Worm (Caenorhabditis elegans): ENCODE results near the gene str-250.

str-250 gene

DNA sequence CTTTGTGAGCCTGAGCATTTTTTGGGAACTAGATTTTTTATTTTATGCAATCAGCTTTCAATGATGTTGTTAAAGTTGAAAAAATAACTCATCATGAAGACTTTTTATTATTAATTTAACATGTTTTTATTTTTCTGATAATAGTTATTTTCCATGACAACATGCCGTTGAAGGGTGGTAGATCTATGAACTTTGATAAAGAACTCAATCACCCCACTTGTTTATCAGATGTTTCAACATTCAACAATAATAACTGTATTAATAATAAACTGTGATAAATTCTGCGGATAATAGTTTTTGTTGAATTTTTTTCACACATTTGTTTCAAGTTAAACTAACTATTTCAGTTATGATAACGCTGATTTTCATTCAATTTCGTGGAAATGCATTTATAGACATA, 27.0 kb upstream of the str-250 start:
- TF ChIP-seq ztf-11 (tag; optimal IDR thresholded peaks at IDR 0.05) (no peak), nhr-28 (tag; optimal IDR thresholded peaks at IDR 0.05) (peak; percentile 37), nhr-77 (tag; optimal IDR thresholded peaks at IDR 0.05) (peak; percentile 53), aly-2 (tag; optimal IDR thresholded peaks at IDR 0.05) (no peak), hlh-11 (tag; optimal IDR thresholded peaks at IDR 0.05) (peak; percentile 45), dve-1 (tag; optimal IDR thresholded peaks at IDR 0.05; ENCODE audit: insufficient read depth) (peak; percentile 76), dmd-6 (GFP tag; IDR thresholded peaks at IDR 0.05) (peak; percentile 64), daf-16 (GFP tag; optimal IDR thresholded peaks at IDR 0.05) (no peak), daf-16 (tag; optimal IDR thresholded peaks at IDR 0.05) (peak; percentile 96), unc-62 (GFP tag; optimal IDR thresholded peaks at IDR 0.05 in 1 of 2) (no peak), unc-62 (tag; optimal IDR thresholded peaks at IDR 0.05) (no peak), php-3 (GFP tag; IDR thresholded peaks at IDR 0.05) (peak; percentile 55; the same call in 1 of the 2 replicates), ama-1 (optimal IDR thresholded peaks at IDR 0.05) (no peak)

DNA sequence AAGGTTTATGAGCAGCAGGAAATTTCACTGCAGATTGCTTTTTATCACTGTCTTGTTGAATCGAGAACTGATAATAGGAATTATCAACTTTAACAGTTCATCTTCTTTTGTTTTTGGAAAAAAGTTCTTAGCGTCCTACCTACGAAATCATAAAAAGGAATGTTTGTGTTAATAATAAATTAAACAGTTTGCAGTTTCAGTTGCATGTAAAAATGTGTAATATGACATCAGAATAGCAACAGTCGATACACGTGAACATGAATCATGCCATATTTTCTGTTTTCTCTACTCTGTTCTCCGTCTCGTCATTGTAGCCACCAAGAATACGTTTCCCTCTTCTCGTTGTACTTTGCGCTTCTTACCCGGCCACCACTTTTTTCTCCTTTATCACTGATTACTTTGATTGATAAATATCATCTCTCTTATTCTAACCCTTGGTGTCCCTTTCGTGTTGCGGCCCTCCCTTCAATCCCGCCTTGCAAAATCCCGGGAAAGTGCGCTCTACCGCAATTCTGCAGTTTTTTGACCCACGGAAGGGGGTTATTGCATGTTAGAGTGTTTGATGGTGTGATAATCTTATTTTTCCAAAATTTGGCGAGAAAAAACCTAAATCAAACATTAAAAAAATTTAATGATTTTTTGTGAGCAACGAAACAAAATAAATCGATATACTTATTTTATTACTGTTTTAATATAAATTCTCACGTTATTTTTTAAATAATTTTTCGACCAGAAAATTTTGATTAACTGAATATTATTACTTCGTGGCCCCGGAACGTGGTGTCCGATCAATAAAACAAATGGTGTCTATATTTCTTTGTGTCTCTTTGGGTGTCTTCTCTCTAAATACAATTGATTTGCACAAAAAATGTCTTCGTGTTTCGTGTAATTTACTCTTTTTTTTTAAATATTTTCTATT, 25.7 kb upstream of the str-250 start, which contains the start of gene sptl-3:
sptl-3 (plus strand) TSS at position 869 of the 919 bp plus-strand sequence.
- peak; percentile 77 for TF ChIP-seq dve-1 (tag; optimal IDR thresholded peaks at IDR 0.05; ENCODE audit: insufficient read depth)
- TF ChIP-seq gei-8 (GFP tag; optimal IDR thresholded peaks at IDR 0.05), result peak; percentile 38
- TF ChIP-seq mdl-1 (tag; optimal IDR thresholded peaks at IDR 0.05), result peak in 1 of 2 experiments; percentile 84
- TF ChIP-seq nhr-111 (GFP tag; optimal IDR thresholded peaks at IDR 0.05), result no peak
- peak; percentile 84 for TF ChIP-seq hlh-11 (tag; optimal IDR thresholded peaks at IDR 0.05)
- TF ChIP-seq php-3 (GFP tag; IDR thresholded peaks at IDR 0.05), result peak; percentile 67; the same call in 1 of the 2 replicates
- no peak for TF ChIP-seq lin-39 (tag; optimal IDR thresholded peaks at IDR 0.05)
- TF ChIP-seq aha-1 (tag), result peak; percentile 92
- 0 out of 2 replicates have a peak, but pooled peaks have one; percentile 21 for TF ChIP-seq saeg-2 (GFP tag; IDR thresholded peaks at IDR 0.05)
- TF ChIP-seq dmd-6 (GFP tag; IDR thresholded peaks at IDR 0.05), result peak; percentile 73
- no peak for TF ChIP-seq nhr-25 (tag; optimal IDR thresholded peaks at IDR 0.05; ENCODE audit: borderline replicate concordance, insufficient read depth)
- peak; percentile 63 for TF ChIP-seq nhr-10 (tag; optimal IDR thresholded peaks at IDR 0.05)
- TF ChIP-seq ztf-11 (tag; optimal IDR thresholded peaks at IDR 0.05), result no peak
- TF ChIP-seq unc-62 (GFP tag; optimal IDR thresholded peaks at IDR 0.05 in 1 of 2), result peak in 1 of 2 experiments; percentile 11
- TF ChIP-seq unc-62 (tag; optimal IDR thresholded peaks at IDR 0.05), result peak; percentile 13
- no peak for TF ChIP-seq lin-1 (GFP tag; IDR thresholded peaks at IDR 0.05)
- TF ChIP-seq egl-27 (tag; optimal IDR thresholded peaks at IDR 0.05), result no peak
- TF ChIP-seq mdt-29 (GFP tag; IDR thresholded peaks at IDR 0.05), result no peak
- TF ChIP-seq hmg-1.1 (GFP tag; IDR thresholded peaks at IDR 0.05), result 0 out of 2 replicates have a peak, but pooled peaks have one; percentile 42
- TF ChIP-seq nhr-102 (tag; optimal IDR thresholded peaks at IDR 0.05), result peak; percentile 13
- 0 out of 2 replicates have a peak, but pooled peaks have one; percentile 30 for TF ChIP-seq ctbp-1 (GFP tag; IDR thresholded peaks at IDR 0.05)
- peak; percentile 87 for TF ChIP-seq cey-2 (tag; optimal IDR thresholded peaks at IDR 0.05; ENCODE audit: borderline replicate concordance, insufficient read depth)
- TF ChIP-seq nhr-11 (tag; optimal IDR thresholded peaks at IDR 0.05), result peak; percentile 60
- TF ChIP-seq lsy-2 (tag; optimal IDR thresholded peaks at IDR 0.05), result peak in 1 of 2 experiments; percentile 34
- peak; percentile 39 for TF ChIP-seq mep-1 (tag; optimal IDR thresholded peaks at IDR 0.05)
- peak; percentile 93 for TF ChIP-seq nhr-28 (tag; optimal IDR thresholded peaks at IDR 0.05)
- TF ChIP-seq zfp-2 (tag; optimal IDR thresholded peaks at IDR 0.05), result no peak
- TF ChIP-seq madf-5 (GFP tag; IDR thresholded peaks at IDR 0.05), result no peak
- peak; percentile 58 for TF ChIP-seq hlh-30 (tag; optimal IDR thresholded peaks at IDR 0.05; ENCODE audit: insufficient read depth)
- peak; percentile 19 for TF ChIP-seq nhr-6 (tag; optimal IDR thresholded peaks at IDR 0.05)
- TF ChIP-seq tra-1 (GFP tag; IDR thresholded peaks at IDR 0.05), result no peak; the same call in 1 of the 2 replicates
- no peak for TF ChIP-seq F49E8.2 (tag; optimal IDR thresholded peaks at IDR 0.05; ENCODE audit: borderline replicate concordance)
- peak; percentile 87 for TF ChIP-seq pqm-1 (tag; optimal IDR thresholded peaks at IDR 0.05)
- TF ChIP-seq nhr-48 (tag; optimal IDR thresholded peaks at IDR 0.05), result peak; percentile 59
- TF ChIP-seq ceh-28 (tag; optimal IDR thresholded peaks at IDR 0.05), result no peak
- no peak for TF ChIP-seq daf-16 (GFP tag; optimal IDR thresholded peaks at IDR 0.05)
- TF ChIP-seq daf-16 (tag; optimal IDR thresholded peaks at IDR 0.05), result peak; percentile 72
- TF ChIP-seq T26A8.4 (GFP tag; IDR thresholded peaks at IDR 0.05), result no peak
- no peak for TF ChIP-seq attf-4 (tag; optimal IDR thresholded peaks at IDR 0.05)
